Fruit fly (Drosophila melanogaster): ENCODE results near the gene Cks85A.

- TF ChIP-seq Pif1A (GFP tag; optimal IDR thresholded peaks at IDR 0.05) (no peak), gl (tag; optimal IDR thresholded peaks at IDR 0.05) (no peak)
Measured at dm6 chr3R:8668024-8668856, 50.0 kb downstream of the Cks85A start.

Data from whole organism, pupa.